Fruit fly (Drosophila melanogaster): ENCODE data around the gene CG14855.

Gene CG14855

DNA sequence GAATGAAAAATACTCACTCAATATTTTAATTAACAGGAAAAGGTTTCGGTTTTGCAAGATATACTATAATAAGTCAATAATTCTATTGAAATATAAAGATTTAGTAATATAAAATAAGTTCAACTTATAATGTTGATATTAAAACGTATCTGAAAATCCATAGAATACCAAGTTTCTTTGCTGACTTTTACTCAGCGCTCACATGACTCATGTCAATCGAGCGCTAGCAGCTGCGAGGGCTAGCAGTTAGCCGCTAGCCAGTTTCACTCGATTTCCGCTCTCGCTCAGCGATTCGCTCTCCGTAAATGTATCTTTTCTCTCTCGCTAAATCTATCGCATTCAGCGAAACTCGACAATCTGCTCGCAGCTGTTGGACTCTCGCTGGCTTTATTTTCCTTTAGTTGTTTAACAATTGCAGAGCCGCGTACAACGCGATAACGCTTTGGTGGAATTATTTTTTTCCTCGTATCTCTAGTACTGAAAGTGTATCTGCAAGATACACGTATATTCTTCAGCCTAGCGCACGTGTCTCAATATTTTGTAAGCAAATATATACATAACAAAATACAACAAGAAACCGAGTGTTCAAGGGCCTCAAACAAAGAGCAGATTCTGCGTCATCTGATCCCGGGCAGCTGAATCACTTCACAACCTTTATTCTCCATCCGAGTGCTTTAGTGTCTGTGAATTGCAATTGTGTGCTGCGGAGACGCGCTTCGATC lies 46.9 kb upstream of the CG14855 start (continued):
- TF ChIP-seq usp (GFP tag; optimal IDR thresholded peaks at IDR 0.05), result no peak
- peak; percentile 62 for TF ChIP-seq CG13424 (tag; optimal IDR thresholded peaks at IDR 0.05)
- no peak for TF ChIP-seq zfh2 (GFP tag; optimal IDR thresholded peaks at IDR 0.05)
- TF ChIP-seq shn (GFP tag; optimal IDR thresholded peaks at IDR 0.05), result peak; percentile 40
- TF ChIP-seq Chrac-16 (GFP tag; optimal IDR thresholded peaks at IDR 0.05), result no peak
- TF ChIP-seq CG31224 (GFP tag; IDR thresholded peaks at IDR 0.05), result 0 out of 2 replicates have a peak, but pooled peaks have one; percentile 15
- peak; percentile 68 for TF ChIP-seq pfk (GFP tag; optimal IDR thresholded peaks at IDR 0.05)
- peak; percentile 45; the same call in 1 of the 4 replicates for TF ChIP-seq Dll (GFP tag; IDR thresholded peaks at IDR 0.05; ENCODE audit: partially characterized antibody)
- no peak for TF ChIP-seq CG11456 (GFP tag; IDR thresholded peaks at IDR 0.05)
- TF ChIP-seq CG33213 (GFP tag; optimal IDR thresholded peaks at IDR 0.05), result peak; percentile 60
- TF ChIP-seq CG13296 (GFP tag; optimal IDR thresholded peaks at IDR 0.05), result peak; percentile 86
- TF ChIP-seq CG17361 (GFP tag; IDR thresholded peaks at IDR 0.05), result no peak; the same call in 2 of the 3 replicates
- TF ChIP-seq HHEX (GFP tag; optimal IDR thresholded peaks at IDR 0.05), result peak; percentile 86
- TF ChIP-seq Fer1 (GFP tag; optimal IDR thresholded peaks at IDR 0.05), result peak; percentile 91
- TF ChIP-seq GATAe (GFP tag; conservative IDR thresholded peaks at IDR 0.05), result no peak; the same call in 1 of the 2 replicates
- TF ChIP-seq CG6254 (GFP tag; optimal IDR thresholded peaks at IDR 0.05), result peak; percentile 36
- TF ChIP-seq CG11696 (GFP tag; IDR thresholded peaks at IDR 0.05), result peak; percentile 56; the same call in 1 of the 2 replicates
- TF ChIP-seq kni (GFP tag; optimal IDR thresholded peaks at IDR 0.05), result peak; percentile 87
- TF ChIP-seq CG8944 (GFP tag; optimal IDR thresholded peaks at IDR 0.05), result peak; percentile 31
- TF ChIP-seq gem (tag; optimal IDR thresholded peaks at IDR 0.05), result peak; percentile 69
- no peak; the same call in 2 of the 3 replicates for TF ChIP-seq sr (GFP tag; IDR thresholded peaks at IDR 0.05)
- peak; percentile 67; the same call in 1 of the 2 replicates for TF ChIP-seq Rfx (GFP tag; IDR thresholded peaks at IDR 0.05)
- TF ChIP-seq az2 (GFP tag; optimal IDR thresholded peaks at IDR 0.05), result no peak
- TF ChIP-seq ttk (GFP tag; IDR thresholded peaks at IDR 0.05), result no peak
- TF ChIP-seq her (GFP tag; optimal IDR thresholded peaks at IDR 0.05), result peak; percentile 69
- TF ChIP-seq otp (GFP tag; IDR thresholded peaks at IDR 0.05), result peak; percentile 79
- peak; percentile 83 for TF ChIP-seq odd (GFP tag; optimal IDR thresholded peaks at IDR 0.05)
- peak; percentile 78 for TF ChIP-seq CG15696 (tag; optimal IDR thresholded peaks at IDR 0.05)
- peak; percentile 67 for TF ChIP-seq CG12391 (tag; optimal IDR thresholded peaks at IDR 0.05)
- TF ChIP-seq CG13894 (tag; optimal IDR thresholded peaks at IDR 0.05), result peak; percentile 73
- TF ChIP-seq Gsc (GFP tag; IDR thresholded peaks at IDR 0.05), result no peak
- no peak for TF ChIP-seq Ets97D (GFP tag; optimal IDR thresholded peaks at IDR 0.05)
- peak; percentile 69; the same call in 1 of the 2 replicates for TF ChIP-seq stc (GFP tag; IDR thresholded peaks at IDR 0.05)
- TF ChIP-seq Myb (GFP tag; optimal IDR thresholded peaks at IDR 0.05), result peak; percentile 15
- peak; percentile 74 for TF ChIP-seq run (tag; optimal IDR thresholded peaks at IDR 0.05)
- TF ChIP-seq salm (tag; optimal IDR thresholded peaks at IDR 0.05), result peak; percentile 82
- TF ChIP-seq B-H2 (GFP tag; optimal IDR thresholded peaks at IDR 0.05), result peak; percentile 37
- TF ChIP-seq CG17186 (GFP tag; optimal IDR thresholded peaks at IDR 0.05), result peak; percentile 24
- TF ChIP-seq Hr51 (GFP tag; optimal IDR thresholded peaks at IDR 0.05), result peak in 1 of 2 experiments; percentile 32
- TF ChIP-seq exex (tag; optimal IDR thresholded peaks at IDR 0.05), result peak; percentile 40
- TF ChIP-seq CG4282 (GFP tag; optimal IDR thresholded peaks at IDR 0.05), result no peak
- TF ChIP-seq bbx (GFP tag; IDR thresholded peaks at IDR 0.05; ENCODE audit: partially characterized antibody), result peak; percentile 76
- TF ChIP-seq CG10321 (GFP tag; IDR thresholded peaks at IDR 0.05), result no peak
- peak; percentile 8 for TF ChIP-seq CG10462 (GFP tag; optimal IDR thresholded peaks at IDR 0.05)
- TF ChIP-seq fd64A (GFP tag; optimal IDR thresholded peaks at IDR 0.05), result peak; percentile 84
- peak; percentile 22; the same call in 1 of the 3 replicates for TF ChIP-seq HLH4C (GFP tag; IDR thresholded peaks at IDR 0.05; ENCODE audit: partially characterized antibody)
- TF ChIP-seq al (GFP tag; IDR thresholded peaks at IDR 0.05), result no peak
- peak; percentile 43 for TF ChIP-seq Fer2 (tag; optimal IDR thresholded peaks at IDR 0.05)
- peak; percentile 23 for TF ChIP-seq CG14965 (GFP tag; optimal IDR thresholded peaks at IDR 0.05; ENCODE audit: borderline replicate concordance)
